Worm (Caenorhabditis elegans) whole organism, late embryonic: Measurements from ENCODE around the gene memb-2.

Experiments
- K02D7.2 ChIP-seq: sonication (generic microtip); optimal IDR thresholded peaks from 2 replicates; lab custom pipeline; 2017; ENCODE audit warnings: mild to moderate bottlenecking, missing genetic modification characterization, missing compliant biosample characterization
- T23F11.4 ChIP-seq: fragments of 200-800 bp; sonication (Bioruptor generic); optimal IDR thresholded peaks from 2 replicates; lab custom pipeline; 2018; ENCODE audit warnings: mild to moderate bottlenecking, missing genetic modification characterization, missing compliant biosample characterization
- Y22D7AL.16 ChIP-seq: sonication (generic microtip); optimal IDR thresholded peaks from 2 replicates; lab custom pipeline; 2016; ENCODE audit warnings: missing genetic modification characterization, missing compliant biosample characterization
- ahr-1 ChIP-seq: sonication (generic microtip); optimal IDR thresholded peaks from 2 replicates; lab custom pipeline; 2016; ENCODE audit warnings: missing genetic modification characterization, missing compliant biosample characterization
- ceh-14 ChIP-seq: sonication (generic microtip); optimal IDR thresholded peaks from 2 replicates; lab custom pipeline; 2016; ENCODE audit warnings: missing genotype, missing genetic modification characterization, missing compliant biosample characterization
- ceh-19 ChIP-seq: fragments of 200-800 bp; sonication (Bioruptor generic); optimal IDR thresholded peaks from 2 replicates; lab custom pipeline; 2018; ENCODE audit warnings: mild to moderate bottlenecking, missing genetic modification characterization, missing compliant biosample characterization
- ceh-2 ChIP-seq: sonication (generic microtip); optimal IDR thresholded peaks from 2 replicates; lab custom pipeline; 2016; ENCODE audit warnings: missing genotype, missing genetic modification characterization, missing compliant biosample characterization
- ceh-22 ChIP-seq: sonication (generic microtip); optimal IDR thresholded peaks from 2 replicates; lab custom pipeline; 2017; ENCODE audit warnings: missing biosample characterization, missing genetic modification characterization
- ceh-24 ChIP-seq: sonication (generic microtip); optimal IDR thresholded peaks from 2 replicates; lab custom pipeline; 2016; ENCODE audit warnings: mild to moderate bottlenecking, missing genetic modification characterization, missing compliant biosample characterization
- ceh-30 ChIP-seq: fragments of 150-350 bp; optimal IDR thresholded peaks from 2 replicates; lab custom pipeline; 2014; ENCODE audit warnings: missing biosample characterization, missing genetic modification characterization
- ceh-31 ChIP-seq: sonication (generic microtip); optimal IDR thresholded peaks from 2 replicates; lab custom pipeline; 2016; ENCODE audit warnings: missing genetic modification characterization, missing compliant biosample characterization
- ceh-34 ChIP-seq: sonication (generic microtip); optimal IDR thresholded peaks from 2 replicates; lab custom pipeline; 2016; ENCODE audit warnings: mild to moderate bottlenecking, missing genetic modification characterization, missing compliant biosample characterization
- ceh-48 ChIP-seq: sonication (generic microtip); optimal IDR thresholded peaks from 2 replicates; lab custom pipeline; 2016; ENCODE audit warnings: missing genetic modification characterization, inconsistent platforms, missing compliant biosample characterization
- che-1 ChIP-seq: sonication (generic microtip); optimal IDR thresholded peaks from 2 replicates; lab custom pipeline; 2016; ENCODE audit warnings: mild to moderate bottlenecking, missing genetic modification characterization, missing compliant biosample characterization
- dve-1 ChIP-seq: sonication (generic microtip); optimal IDR thresholded peaks from 2 replicates; lab custom pipeline; 2017; ENCODE audit warnings: antibody characterized with exemption, mild to moderate bottlenecking, missing genetic modification characterization, missing compliant biosample characterization
- elt-2 ChIP-seq: sonication (generic microtip); optimal IDR thresholded peaks from 2 replicates; lab custom pipeline; 2016; ENCODE audit warnings: missing genetic modification reagents, missing genetic modification characterization, missing compliant biosample characterization
- ets-4 ChIP-seq: sonication (generic microtip); optimal IDR thresholded peaks from 2 replicates; lab custom pipeline; 2016; ENCODE audit warnings: missing genetic modification characterization, missing compliant biosample characterization
- eyg-1 ChIP-seq: sonication (generic microtip); optimal IDR thresholded peaks from 2 replicates; lab custom pipeline; 2016; ENCODE audit warnings: missing genotype, missing genetic modification characterization, missing compliant biosample characterization
- fkh-10 ChIP-seq: fragments of 150-350 bp; optimal IDR thresholded peaks from 2 replicates; lab custom pipeline; 2014; ENCODE audit warnings: missing biosample characterization, missing genetic modification reagents, missing genetic modification characterization
- hlh-13 ChIP-seq: fragments of 200-800 bp; sonication (Bioruptor generic); optimal IDR thresholded peaks from 2 replicates; lab custom pipeline; 2018; ENCODE audit warnings: mild to moderate bottlenecking, missing genetic modification characterization, missing compliant biosample characterization
- hlh-15 ChIP-seq: sonication (generic microtip); optimal IDR thresholded peaks from 2 replicates; lab custom pipeline; 2016; ENCODE audit warnings: missing genetic modification characterization, missing compliant biosample characterization
- hlh-6 ChIP-seq: sonication (generic microtip); optimal IDR thresholded peaks from 2 replicates; lab custom pipeline; 2016; ENCODE audit warnings: missing genotype, missing genetic modification characterization, missing compliant biosample characterization
- lin-11 ChIP-seq: fragments of 200-800 bp; sonication (Bioruptor generic); optimal IDR thresholded peaks from 2 replicates; lab custom pipeline; 2018; ENCODE audit warnings: mild to moderate bottlenecking, missing genetic modification characterization, missing compliant biosample characterization
- madf-2 ChIP-seq: sonication (generic microtip); optimal IDR thresholded peaks from 2 replicates; lab custom pipeline; 2017; ENCODE audit warnings: missing genetic modification characterization, missing compliant biosample characterization
- nfya-1 ChIP-seq: sonication (generic microtip); optimal IDR thresholded peaks from 2 replicates; lab custom pipeline; 2017; ENCODE audit warnings: missing genetic modification characterization, mild to moderate bottlenecking, missing compliant biosample characterization, antibody characterized with exemption, moderate library complexity
- npax-4 ChIP-seq: sonication (generic microtip); optimal IDR thresholded peaks from 2 replicates; lab custom pipeline; 2016; ENCODE audit warnings: missing genetic modification characterization, missing compliant biosample characterization
- pax-1 ChIP-seq: fragments of 150-350 bp; optimal IDR thresholded peaks from 2 replicates; lab custom pipeline; 2014; ENCODE audit warnings: missing biosample characterization, missing genetic modification characterization
- pha-2 ChIP-seq: sonication (generic microtip); optimal IDR thresholded peaks from 2 replicates; lab custom pipeline; 2017; ENCODE audit warnings: mild to moderate bottlenecking, missing genetic modification characterization, missing compliant biosample characterization
- pha-4 ChIP-seq: fragments of 150-350 bp; optimal IDR thresholded peaks from 2 replicates; lab custom pipeline; 2018; ENCODE audit warnings: missing biosample characterization, missing genetic modification reagents, missing genetic modification characterization
- pqm-1 ChIP-seq: sonication (generic microtip); optimal IDR thresholded peaks from 2 replicates; lab custom pipeline; 2016; ENCODE audit warnings: missing genetic modification characterization, missing compliant biosample characterization
- rnt-1 ChIP-seq: sonication (generic microtip); optimal IDR thresholded peaks from 2 replicates; lab custom pipeline; 2016; ENCODE audit warnings: missing genetic modification characterization, missing compliant biosample characterization
- sox-2 ChIP-seq: fragments of 200-800 bp; sonication (Bioruptor generic); IDR thresholded peaks from 2 replicates; pipeline ENCODE4 v1.3.6; 2022; ENCODE audit warnings: missing genetic modification reagents, missing genetic modification characterization, missing compliant biosample characterization
- sox-4 ChIP-seq: sonication (generic microtip); optimal IDR thresholded peaks from 2 replicates; lab custom pipeline; 2017; ENCODE audit warnings: mild to moderate bottlenecking, missing genetic modification characterization, inconsistent platforms, missing compliant biosample characterization
- tbx-2 ChIP-seq: sonication (generic microtip); optimal IDR thresholded peaks from 2 replicates; lab custom pipeline; 2016; ENCODE audit warnings: missing genetic modification characterization, missing compliant biosample characterization
- ttx-3 ChIP-seq: sonication (generic microtip); optimal IDR thresholded peaks from 2 replicates; lab custom pipeline; 2016; ENCODE audit warnings: missing genetic modification reagents, missing genetic modification characterization, missing compliant biosample characterization
- unc-3 ChIP-seq, 2 experiments: fragments of 200-800 bp in 1 of 2; sonication (Bioruptor generic) in 1 of 2; sonication (generic microtip) in 1 of 2; conservative IDR thresholded peaks in 1 of 2; optimal IDR thresholded peaks in 1 of 2; 2 replicates each; pipeline versions ENCODE4 v1.3.6 to Lab custom; 2016 to 2022; ENCODE audit warnings: missing compliant biosample characterization in 2 of 2, missing genetic modification characterization in 2 of 2, missing genetic modification reagents in 1 of 2
- unc-42 ChIP-seq: sonication (generic microtip); optimal IDR thresholded peaks from 2 replicates; lab custom pipeline; 2016; ENCODE audit warnings: missing genotype, missing genetic modification characterization, missing compliant biosample characterization
- unc-55 ChIP-seq: sonication (generic microtip); optimal IDR thresholded peaks from 2 replicates; lab custom pipeline; 2017; ENCODE audit warnings: missing biosample characterization, missing genetic modification reagents, missing genetic modification characterization
- zip-5 ChIP-seq: sonication (generic microtip); optimal IDR thresholded peaks from 2 replicates; lab custom pipeline; 2016; ENCODE audit warnings: missing genetic modification characterization, missing compliant biosample characterization

memb-2 gene

ce11 chrV:5596391-5597030, 23.4 kb downstream of the memb-2 start, which contains the start of gene zhit-1:
TSS of gene zhit-1 (minus strand) at chrV:5596551.
- no peak for TF ChIP-seq T23F11.4 (GFP tag; lab: Kevin White, UChicago)
- no peak for TF ChIP-seq sox-4 (tag; lab: Kevin White, UChicago)
- no peak for TF ChIP-seq che-1 (tag; lab: Kevin White, UChicago)
- no peak for TF ChIP-seq pqm-1 (tag; lab: Kevin White, UChicago)
- no peak for TF ChIP-seq fkh-10 (GFP tag; lab: Kevin White, UChicago)
- no peak for TF ChIP-seq unc-3 (GFP tag; conservative IDR thresholded peaks at IDR 0.05; lab: Robert Waterston, UW)
- no peak for TF ChIP-seq unc-3 (tag; optimal IDR thresholded peaks at IDR 0.05; lab: Kevin White, UChicago)
- TF ChIP-seq sox-2 (GFP tag; lab: Robert Waterston, UW) = no peak
- TF ChIP-seq nfya-1 (tag; lab: Kevin White, UChicago) = no peak
- TF ChIP-seq dve-1 = no peak
- TF ChIP-seq lin-11 (tag; lab: Kevin White, UChicago) = no peak
- no peak for TF ChIP-seq ceh-30 (tag; lab: Kevin White, UChicago)
- no peak for TF ChIP-seq ahr-1 (tag; lab: Kevin White, UChicago)
- no peak for TF ChIP-seq eyg-1 (tag; lab: Kevin White, UChicago)

- TF ChIP-seq hlh-6 (tag; lab: Kevin White, UChicago) = no peak
- TF ChIP-seq ttx-3 = no peak
- TF ChIP-seq ceh-2 = no peak
- TF ChIP-seq ceh-22 (tag; lab: Kevin White, UChicago) = no peak
- TF ChIP-seq dve-1 = no peak
- no peak for TF ChIP-seq che-1 (tag; lab: Kevin White, UChicago)
- TF ChIP-seq sox-4 (tag; lab: Kevin White, UChicago) = no peak
- TF ChIP-seq npax-4 (tag; lab: Kevin White, UChicago) = no peak
- TF ChIP-seq ceh-24 = no peak
- TF ChIP-seq ahr-1 (tag; lab: Kevin White, UChicago) = no peak
- no peak for TF ChIP-seq ceh-19 (GFP tag; lab: Kevin White, UChicago)
- TF ChIP-seq hlh-13 (GFP tag; lab: Kevin White, UChicago) = no peak
- TF ChIP-seq, all 69 proteins: peak for 0
Observed at ce11 chrV:5594315-5594714, 25.6 kb downstream of the memb-2 start, which contains the start of gene crn-2. TSS of gene crn-2 (plus strand) at chrV:5594615.

- TF ChIP-seq rnt-1 (tag; lab: Kevin White, UChicago) = no peak
- TF ChIP-seq sox-2 (GFP tag; lab: Robert Waterston, UW) = no peak
- TF ChIP-seq Y22D7AL.16 (tag; lab: Kevin White, UChicago) = no peak
Observed at ce11 chrV:5593406-5593805, 26.5 kb downstream of the memb-2 start, which contains the start of gene mrpl-48. TSS of gene mrpl-48 (plus strand) at chrV:5593706.

- no peak for TF ChIP-seq pha-2 (tag; lab: Kevin White, UChicago)
- TF ChIP-seq ceh-14 (tag; lab: Kevin White, UChicago) = peak; percentile 36
- no peak for TF ChIP-seq unc-3 (GFP tag; conservative IDR thresholded peaks at IDR 0.05; lab: Robert Waterston, UW)
- peak; percentile 47 for TF ChIP-seq unc-3 (tag; optimal IDR thresholded peaks at IDR 0.05; lab: Kevin White, UChicago)
- peak; percentile 8 for TF ChIP-seq ceh-34 (tag; lab: Kevin White, UChicago)
- peak; percentile 90 for TF ChIP-seq unc-42
- no peak for TF ChIP-seq tbx-2
- no peak for TF ChIP-seq T23F11.4 (GFP tag; lab: Kevin White, UChicago)
- peak; percentile 2 for TF ChIP-seq K02D7.2
- peak; percentile 27 for TF ChIP-seq elt-2
- peak; percentile 58 for TF ChIP-seq ceh-31 (tag; lab: Kevin White, UChicago)
- TF ChIP-seq ets-4 (tag; lab: Kevin White, UChicago) = no peak
- TF ChIP-seq ceh-48 (tag; lab: Kevin White, UChicago) = peak; percentile 35
- TF ChIP-seq pax-1 (tag; lab: Kevin White, UChicago) = peak; percentile 61
- peak; percentile 57 for TF ChIP-seq unc-55 (GFP tag; lab: Kevin White, UChicago)
- peak; percentile 44 for TF ChIP-seq ceh-30 (tag; lab: Kevin White, UChicago)
- TF ChIP-seq nfya-1 (tag; lab: Kevin White, UChicago) = peak; percentile 59
- TF ChIP-seq hlh-15 (tag; lab: Kevin White, UChicago) = no peak
- TF ChIP-seq zip-5 (tag; lab: Kevin White, UChicago) = peak; percentile 3
- peak; percentile 19 for TF ChIP-seq madf-2 (tag; lab: Kevin White, UChicago)
- TF ChIP-seq pha-4 (tag; lab: Kevin White, UChicago) = no peak
- TF ChIP-seq, all 69 proteins: peak for 14
Observed at ce11 chrV:5592323-5592722, 27.6 kb downstream of the memb-2 start, which contains the start of gene vps-37. TSS of gene vps-37 (plus strand) at chrV:5592700.
